Worm (Caenorhabditis elegans): ENCODE results near the gene C33H5.2.

Gene C33H5.2

ce11 chrIV:7812709-7813108 is 7.9 kb downstream of the C33H5.2 start, which contains the start of gene zgpa-1:
Gene zgpa-1 (minus strand): TSS chrIV:7812809.
- TF ChIP-seq ceh-13 (GFP tag; optimal IDR thresholded peaks at IDR 0.05) (no peak), hmg-4 (GFP tag; optimal IDR thresholded peaks at IDR 0.05) (no peak), hnd-1 (tag; optimal IDR thresholded peaks at IDR 0.05) (no peak), B0310.2 (tag; optimal IDR thresholded peaks at IDR 0.05) (no peak), ama-1 (optimal IDR thresholded peaks at IDR 0.05) (no peak), ceh-36 (tag; optimal IDR thresholded peaks at IDR 0.05) (no peak), pes-1 (GFP tag; IDR thresholded peaks at IDR 0.05) (no peak), ets-7 (tag; optimal IDR thresholded peaks at IDR 0.05) (no peak), aly-1 (tag; optimal IDR thresholded peaks at IDR 0.05) (no peak), tbx-11 (GFP tag; IDR thresholded peaks at IDR 0.05) (no peak), hmbx-1 (tag; optimal IDR thresholded peaks at IDR 0.05) (no peak), tra-4 (tag; optimal IDR thresholded peaks at IDR 0.05) (no peak), F13C5.2 (tag; optimal IDR thresholded peaks at IDR 0.05) (no peak), tbx-37 (GFP tag; conservative IDR thresholded peaks at IDR 0.05) (no peak), flt-1 (GFP tag; IDR thresholded peaks at IDR 0.05) (no peak), scrt-1 (GFP tag; IDR thresholded peaks at IDR 0.05) (no peak)

ce11 chrIV:7815683-7816183 is 10.9 kb downstream of the C33H5.2 start, which contains the start of gene cdgs-1:
Gene cdgs-1 (minus strand): TSS chrIV:7815733.
- no peak for TF ChIP-seq pes-1 (GFP tag; IDR thresholded peaks at IDR 0.05)

- TF ChIP-seq pes-1 (GFP tag; IDR thresholded peaks at IDR 0.05) (no peak), B0310.2 (tag; optimal IDR thresholded peaks at IDR 0.05) (no peak), hnd-1 (tag; optimal IDR thresholded peaks at IDR 0.05) (no peak), tbx-11 (GFP tag; IDR thresholded peaks at IDR 0.05) (no peak), F13C5.2 (tag; optimal IDR thresholded peaks at IDR 0.05) (no peak), ceh-36 (tag; optimal IDR thresholded peaks at IDR 0.05) (no peak), flt-1 (GFP tag; IDR thresholded peaks at IDR 0.05) (no peak), scrt-1 (GFP tag; IDR thresholded peaks at IDR 0.05) (no peak), aly-1 (tag; optimal IDR thresholded peaks at IDR 0.05) (no peak)
These were observed 11.7 kb downstream of the C33H5.2 start for ce11 chrIV:7816402-7817102.

- TF ChIP-seq ceh-36 (tag; optimal IDR thresholded peaks at IDR 0.05) (no peak), ets-7 (tag; optimal IDR thresholded peaks at IDR 0.05) (no peak), pes-1 (GFP tag; IDR thresholded peaks at IDR 0.05) (no peak), scrt-1 (GFP tag; IDR thresholded peaks at IDR 0.05) (no peak), ama-1 (optimal IDR thresholded peaks at IDR 0.05) (no peak), hmbx-1 (tag; optimal IDR thresholded peaks at IDR 0.05) (no peak), F13C5.2 (tag; optimal IDR thresholded peaks at IDR 0.05) (no peak), tbx-37 (GFP tag; conservative IDR thresholded peaks at IDR 0.05) (no peak), flt-1 (GFP tag; IDR thresholded peaks at IDR 0.05) (no peak), B0310.2 (tag; optimal IDR thresholded peaks at IDR 0.05) (no peak), sea-1 (GFP tag; conservative IDR thresholded peaks at IDR 0.05) (no peak), hmg-4 (GFP tag; optimal IDR thresholded peaks at IDR 0.05) (no peak), ceh-13 (GFP tag; optimal IDR thresholded peaks at IDR 0.05) (no peak), aly-1 (tag; optimal IDR thresholded peaks at IDR 0.05) (no peak), hnd-1 (tag; optimal IDR thresholded peaks at IDR 0.05) (no peak), tbx-11 (GFP tag; IDR thresholded peaks at IDR 0.05) (no peak), tra-4 (tag; optimal IDR thresholded peaks at IDR 0.05) (no peak)
These were observed 13.0 kb downstream of the C33H5.2 start, which contains the start of gene ric-3 for ce11 chrIV:7817852-7818251. Gene ric-3 (plus strand): TSS chrIV:7818251.

- TF ChIP-seq sea-1 (GFP tag; conservative IDR thresholded peaks at IDR 0.05) (no peak), ama-1 (optimal IDR thresholded peaks at IDR 0.05) (no peak), tbx-11 (GFP tag; IDR thresholded peaks at IDR 0.05) (no peak), flt-1 (GFP tag; IDR thresholded peaks at IDR 0.05) (no peak), ceh-36 (tag; optimal IDR thresholded peaks at IDR 0.05) (no peak), hnd-1 (tag; optimal IDR thresholded peaks at IDR 0.05) (no peak), hmg-4 (GFP tag; optimal IDR thresholded peaks at IDR 0.05) (no peak), aly-1 (tag; optimal IDR thresholded peaks at IDR 0.05) (no peak), scrt-1 (GFP tag; IDR thresholded peaks at IDR 0.05) (no peak), pes-1 (GFP tag; IDR thresholded peaks at IDR 0.05) (no peak), hmbx-1 (tag; optimal IDR thresholded peaks at IDR 0.05) (no peak)
These were observed 17.7 kb downstream of the C33H5.2 start, which contains the start of gene T14A8.2 for ce11 chrIV:7822524-7822923. Gene T14A8.2 (minus strand): TSS chrIV:7822624.

- TF ChIP-seq hmbx-1 (tag; optimal IDR thresholded peaks at IDR 0.05) (no peak), sea-1 (GFP tag; conservative IDR thresholded peaks at IDR 0.05) (no peak), F13C5.2 (tag; optimal IDR thresholded peaks at IDR 0.05) (no peak), flt-1 (GFP tag; IDR thresholded peaks at IDR 0.05) (no peak), hnd-1 (tag; optimal IDR thresholded peaks at IDR 0.05) (no peak), tra-4 (tag; optimal IDR thresholded peaks at IDR 0.05) (no peak), ceh-36 (tag; optimal IDR thresholded peaks at IDR 0.05) (no peak), scrt-1 (GFP tag; IDR thresholded peaks at IDR 0.05) (no peak), hmg-4 (GFP tag; optimal IDR thresholded peaks at IDR 0.05) (no peak)
These were observed 19.8 kb downstream of the C33H5.2 start for ce11 chrIV:7824649-7825048.

- TF ChIP-seq ama-1 (optimal IDR thresholded peaks at IDR 0.05): no peak
- TF ChIP-seq hmg-4 (GFP tag; optimal IDR thresholded peaks at IDR 0.05): no peak
- no peak for TF ChIP-seq scrt-1 (GFP tag; IDR thresholded peaks at IDR 0.05)
- no peak for TF ChIP-seq F13C5.2 (tag; optimal IDR thresholded peaks at IDR 0.05)
- no peak for TF ChIP-seq tra-4 (tag; optimal IDR thresholded peaks at IDR 0.05)
- no peak for TF ChIP-seq sea-1 (GFP tag; conservative IDR thresholded peaks at IDR 0.05)
- TF ChIP-seq aly-1 (tag; optimal IDR thresholded peaks at IDR 0.05): no peak
- TF ChIP-seq hnd-1 (tag; optimal IDR thresholded peaks at IDR 0.05): no peak
- TF ChIP-seq ceh-13 (GFP tag; optimal IDR thresholded peaks at IDR 0.05): no peak
- no peak for TF ChIP-seq pes-1 (GFP tag; IDR thresholded peaks at IDR 0.05)
- no peak for TF ChIP-seq B0310.2 (tag; optimal IDR thresholded peaks at IDR 0.05)
- TF ChIP-seq tbx-37 (GFP tag; conservative IDR thresholded peaks at IDR 0.05): no peak
- no peak for TF ChIP-seq ets-7 (tag; optimal IDR thresholded peaks at IDR 0.05)
- no peak for TF ChIP-seq tbx-11 (GFP tag; IDR thresholded peaks at IDR 0.05)
These were observed 24.6 kb downstream of the C33H5.2 start, which contains the start of gene C06A6.4 for ce11 chrIV:7829275-7829938. Gene C06A6.4 (minus strand): TSS chrIV:7829298.

All from whole organism, early embryonic.